Fruit fly (Drosophila melanogaster): Measurements from ENCODE around the gene Exo84.

The Exo84 gene

DNA sequence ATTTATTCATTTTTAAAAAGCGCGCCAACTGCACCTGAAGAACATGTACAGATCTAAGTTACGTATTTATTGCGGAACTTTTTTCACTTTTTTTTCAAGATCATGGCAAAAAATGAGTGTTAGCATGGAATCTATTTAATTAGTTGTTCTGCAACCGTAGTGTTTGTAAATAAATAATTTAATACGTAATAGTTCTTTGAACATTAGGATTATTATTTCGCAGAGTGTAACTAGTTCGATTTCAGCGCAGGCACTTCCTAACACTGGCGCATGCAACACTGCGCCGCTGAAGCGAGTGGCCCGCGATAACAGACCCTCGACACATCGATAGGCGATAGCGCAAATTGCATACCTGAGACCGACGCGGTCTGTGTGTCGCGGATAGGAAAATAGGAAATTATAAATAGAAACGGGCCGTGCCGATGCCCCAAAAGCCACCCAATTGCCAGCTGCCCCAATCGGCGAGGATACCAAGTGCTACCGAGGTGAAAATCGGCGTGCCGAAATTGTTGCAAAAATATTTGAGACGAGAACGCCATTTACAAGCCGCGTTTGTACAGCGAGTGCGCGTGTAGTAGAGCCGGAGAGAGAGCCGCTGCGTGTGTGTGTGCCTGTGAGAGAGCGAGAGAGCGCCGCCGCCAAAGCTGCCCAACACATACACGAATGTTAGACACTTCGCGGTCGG lies 10.5 kb downstream of the Exo84 start, which contains the start of gene gro (continued):
- peak; percentile 75 for TF ChIP-seq CG9817 (tag; optimal IDR thresholded peaks at IDR 0.05)
- peak; percentile 45 for TF ChIP-seq fd3F (GFP tag; optimal IDR thresholded peaks at IDR 0.05)
- TF ChIP-seq CG10654 (GFP tag; optimal IDR thresholded peaks at IDR 0.05), result peak; percentile 64
- peak; percentile 9 for TF ChIP-seq Asciz (GFP tag; optimal IDR thresholded peaks at IDR 0.05)
- peak; percentile 83 for TF ChIP-seq phol (tag; optimal IDR thresholded peaks at IDR 0.05)
- TF ChIP-seq lov (optimal IDR thresholded peaks at IDR 0.05), result no peak
- TF ChIP-seq lov (GFP tag; IDR thresholded peaks at IDR 0.05), result peak; percentile 50; the same call in 2 of the 3 replicates
- peak; percentile 75 for TF ChIP-seq Ptx1 (GFP tag; IDR thresholded peaks at IDR 0.05)
- peak in 1 of 2 experiments; percentile 64 for TF ChIP-seq bsh (GFP tag; optimal IDR thresholded peaks at IDR 0.05)
- TF ChIP-seq CG14710 (tag; optimal IDR thresholded peaks at IDR 0.05), result peak; percentile 84
- peak; percentile 71 for TF ChIP-seq CoRest (tag; optimal IDR thresholded peaks at IDR 0.05)
- TF ChIP-seq row (GFP tag; IDR thresholded peaks at IDR 0.05), result peak; percentile 88
- peak; percentile 43 for TF ChIP-seq CG30020 (tag; optimal IDR thresholded peaks at IDR 0.05)
- TF ChIP-seq pan (optimal IDR thresholded peaks at IDR 0.05), result no peak
- TF ChIP-seq pan (GFP tag; optimal IDR thresholded peaks at IDR 0.05 in 1 of 2, IDR thresholded peaks at IDR 0.05 in 1 of 2), result peak in 1 of 2 experiments; percentile 64
- TF ChIP-seq zf30C (GFP tag; optimal IDR thresholded peaks at IDR 0.05), result peak; percentile 99
- peak; percentile 64 for TF ChIP-seq luna (GFP tag; optimal IDR thresholded peaks at IDR 0.05)
- peak; percentile 54 for TF ChIP-seq CG9797 (GFP tag; optimal IDR thresholded peaks at IDR 0.05)
- peak; percentile 26 for TF ChIP-seq CG2678 (tag; optimal IDR thresholded peaks at IDR 0.05)
- no peak for TF ChIP-seq Deaf1 (tag; optimal IDR thresholded peaks at IDR 0.05)
- TF ChIP-seq dpn (GFP tag; optimal IDR thresholded peaks at IDR 0.05), result peak; percentile 74 to 83
- peak; percentile 91 for TF ChIP-seq Elba2 (GFP tag; optimal IDR thresholded peaks at IDR 0.05)
- peak; percentile 100 for TF ChIP-seq CG2116 (GFP tag; optimal IDR thresholded peaks at IDR 0.05)
- TF ChIP-seq MESR4 (GFP tag; optimal IDR thresholded peaks at IDR 0.05), result peak; percentile 83
- TF ChIP-seq Bgb (GFP tag; IDR thresholded peaks at IDR 0.05; ENCODE audit: partially characterized antibody), result peak; percentile 90
- peak; percentile 23 for TF ChIP-seq CG3838 (GFP tag; optimal IDR thresholded peaks at IDR 0.05)
- TF ChIP-seq CG11456 (GFP tag; IDR thresholded peaks at IDR 0.05), result peak; percentile 76; the same call in 2 of the 3 replicates
- peak; percentile 53 for TF ChIP-seq al (GFP tag; IDR thresholded peaks at IDR 0.05)
- TF ChIP-seq CG15011 (GFP tag; optimal IDR thresholded peaks at IDR 0.05), result no peak
- TF ChIP-seq ranshi (GFP tag; IDR thresholded peaks at IDR 0.05), result peak; percentile 75
- TF ChIP-seq CG14667 (GFP tag; IDR thresholded peaks at IDR 0.05), result peak; percentile 34; the same call in 1 of the 2 replicates
- TF ChIP-seq CG2129 (GFP tag; IDR thresholded peaks at IDR 0.05; ENCODE audit: partially characterized antibody), result no peak
- peak; percentile 74 for TF ChIP-seq nmo (GFP tag; optimal IDR thresholded peaks at IDR 0.05)
- no peak for TF ChIP-seq CG7745 (tag; optimal IDR thresholded peaks at IDR 0.05)
- TF ChIP-seq corto (GFP tag; optimal IDR thresholded peaks at IDR 0.05), result peak; percentile 19
- TF ChIP-seq schlank (tag; optimal IDR thresholded peaks at IDR 0.05), result peak; percentile 42
- no peak for TF ChIP-seq cad (GFP tag; optimal IDR thresholded peaks at IDR 0.05)
- TF ChIP-seq CG12942 (GFP tag; optimal IDR thresholded peaks at IDR 0.05), result peak; percentile 65
- peak; percentile 47; the same call in 1 of the 2 replicates for TF ChIP-seq gt (GFP tag; IDR thresholded peaks at IDR 0.05)
- no peak for TF ChIP-seq Hr78 (GFP tag; optimal IDR thresholded peaks at IDR 0.05)
- peak; percentile 81 for TF ChIP-seq CG30403 (GFP tag; optimal IDR thresholded peaks at IDR 0.05)
- TF ChIP-seq HmgZ (tag; optimal IDR thresholded peaks at IDR 0.05), result peak; percentile 83
- peak; percentile 89 for TF ChIP-seq ato (GFP tag; IDR thresholded peaks at IDR 0.05; ENCODE audit: partially characterized antibody)
- peak; percentile 3 for TF ChIP-seq cato (GFP tag; optimal IDR thresholded peaks at IDR 0.05; ENCODE audit: borderline replicate concordance)
- peak; percentile 81 for TF ChIP-seq Xbp1 (GFP tag; optimal IDR thresholded peaks at IDR 0.05)
- TF ChIP-seq br (optimal IDR thresholded peaks at IDR 0.05), result no peak
- TF ChIP-seq CG7987 (GFP tag; optimal IDR thresholded peaks at IDR 0.05), result peak; percentile 82
- peak; percentile 81 for TF ChIP-seq caup (GFP tag; optimal IDR thresholded peaks at IDR 0.05; ENCODE audit: severe bottlenecking)
- TF ChIP-seq Nf-YC (tag; optimal IDR thresholded peaks at IDR 0.05), result peak; percentile 31

Data from whole organism, embryonic.